Fruit fly (Drosophila melanogaster) whole organism, prepupa: Measurements from ENCODE around the gene Adck5.

Experiments
- Blimp-1 ChIP-seq: fragments of 200-800 bp; sonication (Bioruptor generic); optimal IDR thresholded peaks from 3 replicates; lab custom pipeline; 2017; ENCODE audit warnings: missing biosample characterization, missing genetic modification characterization, mild to moderate bottlenecking, moderate library complexity, missing genetic modification reagents
- CG11294 ChIP-seq: fragments of 200-800 bp; sonication (Bioruptor generic); IDR thresholded peaks from 2 replicates; pipeline ENCODE4 v1.3.6; 2022; ENCODE audit warnings: missing biosample characterization, missing genetic modification characterization
- CG11762 ChIP-seq: fragments of 200-800 bp; sonication (Bioruptor generic); optimal IDR thresholded peaks from 3 replicates; lab custom pipeline; 2016; ENCODE audit warnings: missing biosample characterization, missing genetic modification characterization; ENCODE audit not compliant: insufficient read depth
- CG15336 ChIP-seq: fragments of 200-800 bp; sonication (Bioruptor generic); IDR thresholded peaks from 2 replicates; pipeline ENCODE4 v1.3.6; 2022; ENCODE audit warnings: missing biosample characterization, missing genetic modification characterization
- CG1621 ChIP-seq: fragments of 200-800 bp; sonication (Bioruptor generic); optimal IDR thresholded peaks from 3 replicates; lab custom pipeline; 2018; ENCODE audit warnings: missing biosample characterization, mild to moderate bottlenecking, missing genetic modification characterization
- CG31627 ChIP-seq: fragments of 200-800 bp; sonication (Bioruptor generic); optimal IDR thresholded peaks from 3 replicates; lab custom pipeline; 2016; ENCODE audit warnings: missing biosample characterization, missing genetic modification characterization
- CG32006 ChIP-seq: fragments of 200-800 bp; sonication (Bioruptor generic); optimal IDR thresholded peaks from 3 replicates; lab custom pipeline; 2017; ENCODE audit warnings: missing biosample characterization, mild to moderate bottlenecking, missing genetic modification characterization
- CG34406 ChIP-seq: fragments of 200-800 bp; sonication (Bioruptor generic); optimal IDR thresholded peaks from 3 replicates; lab custom pipeline; 2016; ENCODE audit warnings: missing biosample characterization, missing genetic modification characterization
- CG3919 ChIP-seq: fragments of 200-800 bp; sonication (Bioruptor generic); optimal IDR thresholded peaks from 3 replicates; lab custom pipeline; 2016; ENCODE audit warnings: missing biosample characterization, missing genetic modification characterization
- CG4318 ChIP-seq: fragments of 200-800 bp; sonication (Bioruptor generic); optimal IDR thresholded peaks from 3 replicates; lab custom pipeline; 2017; ENCODE audit warnings: missing biosample characterization, mild to moderate bottlenecking, missing genetic modification characterization
- CG6163 ChIP-seq: fragments of 200-800 bp; sonication (Bioruptor generic); IDR thresholded peaks from 3 replicates; pipeline ENCODE4 v1.3.6; 2022; ENCODE audit warnings: missing biosample characterization, missing genetic modification characterization
- CG6276 ChIP-seq: fragments of 200-800 bp; sonication (Bioruptor generic); optimal IDR thresholded peaks from 2 replicates; lab custom pipeline; 2017; ENCODE audit warnings: missing biosample characterization, mild to moderate bottlenecking, missing genetic modification characterization
- CG7368 ChIP-seq: fragments of 200-800 bp; sonication (Bioruptor generic); optimal IDR thresholded peaks from 3 replicates; lab custom pipeline; 2016; ENCODE audit warnings: missing biosample characterization, missing genetic modification characterization
- CG8119 ChIP-seq: fragments of 200-800 bp; sonication (Bioruptor generic); IDR thresholded peaks from 3 replicates; pipeline ENCODE4 v1.3.6; 2022; ENCODE audit warnings: missing biosample characterization, missing genetic modification characterization
- CG8319 ChIP-seq: fragments of 200-800 bp; sonication (Bioruptor generic); optimal IDR thresholded peaks from 3 replicates; lab custom pipeline; 2016; ENCODE audit warnings: missing biosample characterization, missing genetic modification characterization
- CG8632 ChIP-seq: fragments of 200-800 bp; sonication (Bioruptor generic); optimal IDR thresholded peaks from 3 replicates; lab custom pipeline; 2016; ENCODE audit warnings: missing biosample characterization, missing genetic modification characterization
- CG9139 ChIP-seq: fragments of 200-800 bp; sonication (Bioruptor generic); optimal IDR thresholded peaks from 3 replicates; lab custom pipeline; 2017; ENCODE audit warnings: missing biosample characterization, mild to moderate bottlenecking, missing genetic modification characterization
- Eip78C ChIP-seq: fragments of 200-800 bp; sonication (Bioruptor generic); peaks from one replicate; lab custom pipeline; 2016; ENCODE audit warnings: missing biosample characterization, missing genetic modification characterization
- Eip93F ChIP-seq: fragments of 200-800 bp; sonication (Bioruptor generic); optimal IDR thresholded peaks from 2 replicates; lab custom pipeline; 2016; ENCODE audit warnings: missing biosample characterization, mild to moderate bottlenecking, missing genetic modification characterization
- Ets21C ChIP-seq: fragments of 200-800 bp; sonication (Bioruptor generic); optimal IDR thresholded peaks from 3 replicates; lab custom pipeline; 2016; ENCODE audit warnings: missing biosample characterization, missing genetic modification characterization
- Ets96B ChIP-seq: fragments of 200-800 bp; optimal IDR thresholded peaks from 2 replicates; lab custom pipeline; 2019; ENCODE audit warnings: missing biosample characterization, mild to moderate bottlenecking, missing genetic modification characterization, moderate library complexity
- Gug ChIP-seq: fragments of 200-800 bp; sonication (Bioruptor generic); IDR thresholded peaks from 2 replicates; pipeline ENCODE4 v1.3.6; 2022; ENCODE audit warnings: missing biosample characterization, missing genetic modification characterization
- Hr38 ChIP-seq: sonication (Bioruptor generic); optimal IDR thresholded peaks from 2 replicates; lab custom pipeline; 2016; ENCODE audit warnings: missing biosample characterization, missing genetic modification characterization
- Hr39 ChIP-seq: fragments of 200-800 bp; sonication (Bioruptor generic); optimal IDR thresholded peaks from 2 replicates; lab custom pipeline; 2016; ENCODE audit warnings: missing biosample characterization, missing genetic modification characterization
- Lpt ChIP-seq: fragments of 200-800 bp; sonication (Bioruptor generic); optimal IDR thresholded peaks from 3 replicates; lab custom pipeline; 2016; ENCODE audit warnings: missing biosample characterization, missing genetic modification characterization
- Met ChIP-seq: fragments of 200-800 bp; sonication (Bioruptor generic); optimal IDR thresholded peaks from 3 replicates; lab custom pipeline; 2016; ENCODE audit warnings: missing biosample characterization, missing genetic modification characterization
- OdsH ChIP-seq: fragments of 200-800 bp; sonication (Bioruptor generic); optimal IDR thresholded peaks from 3 replicates; lab custom pipeline; 2016; ENCODE audit warnings: missing biosample characterization, missing genetic modification characterization
- Sox102F ChIP-seq: fragments of 200-800 bp; sonication (Bioruptor generic); optimal IDR thresholded peaks from 2 replicates; lab custom pipeline; 2016; ENCODE audit warnings: missing biosample characterization, mild to moderate bottlenecking, missing genetic modification characterization
- Sox15 ChIP-seq: fragments of 200-800 bp; sonication (Bioruptor generic); optimal IDR thresholded peaks from 3 replicates; lab custom pipeline; 2016; ENCODE audit warnings: missing biosample characterization, missing genetic modification characterization
- achi ChIP-seq: fragments of 200-800 bp; sonication (Bioruptor generic); optimal IDR thresholded peaks from 3 replicates; lab custom pipeline; 2016; ENCODE audit warnings: missing biosample characterization, missing genetic modification characterization
- cyc ChIP-seq: fragments of 200-800 bp; sonication (Bioruptor generic); optimal IDR thresholded peaks from 3 replicates; lab custom pipeline; 2016; ENCODE audit warnings: missing biosample characterization, missing genetic modification characterization
- dac ChIP-seq: fragments of 200-800 bp; sonication (Bioruptor generic); optimal IDR thresholded peaks from 2 replicates; lab custom pipeline; 2017; ENCODE audit warnings: missing biosample characterization, mild to moderate bottlenecking, missing genetic modification characterization
- dsx ChIP-seq: fragments of 200-800 bp; optimal IDR thresholded peaks from 3 replicates; lab custom pipeline; 2019; ENCODE audit warnings: missing biosample characterization, mild to moderate bottlenecking, missing genetic modification characterization, moderate library complexity; ENCODE audit not compliant: poor library complexity, severe bottlenecking
- eg ChIP-seq: fragments of 200-800 bp; sonication (Bioruptor generic); IDR thresholded peaks from 3 replicates; pipeline ENCODE4 v1.3.6; 2022; ENCODE audit warnings: missing biosample characterization, missing genetic modification characterization
- esn ChIP-seq: fragments of 200-800 bp; sonication (Bioruptor generic); optimal IDR thresholded peaks from 2 replicates; lab custom pipeline; 2016; ENCODE audit warnings: missing biosample characterization, mild to moderate bottlenecking, missing genetic modification characterization, moderate library complexity
- pdm3 ChIP-seq: fragments of 200-800 bp; sonication (Bioruptor generic); optimal IDR thresholded peaks from 3 replicates; lab custom pipeline; 2016; ENCODE audit warnings: missing biosample characterization, missing genetic modification characterization
- svp ChIP-seq: fragments of 200-800 bp; sonication (Bioruptor generic); peaks from one replicate; lab custom pipeline; 2016; ENCODE audit warnings: missing biosample characterization, missing genetic modification characterization
- vri ChIP-seq: fragments of 200-800 bp; sonication (Bioruptor generic); optimal IDR thresholded peaks from 3 replicates; lab custom pipeline; 2016; ENCODE audit warnings: missing biosample characterization, mild to moderate bottlenecking, missing genetic modification characterization

Adck5 gene

DNA sequence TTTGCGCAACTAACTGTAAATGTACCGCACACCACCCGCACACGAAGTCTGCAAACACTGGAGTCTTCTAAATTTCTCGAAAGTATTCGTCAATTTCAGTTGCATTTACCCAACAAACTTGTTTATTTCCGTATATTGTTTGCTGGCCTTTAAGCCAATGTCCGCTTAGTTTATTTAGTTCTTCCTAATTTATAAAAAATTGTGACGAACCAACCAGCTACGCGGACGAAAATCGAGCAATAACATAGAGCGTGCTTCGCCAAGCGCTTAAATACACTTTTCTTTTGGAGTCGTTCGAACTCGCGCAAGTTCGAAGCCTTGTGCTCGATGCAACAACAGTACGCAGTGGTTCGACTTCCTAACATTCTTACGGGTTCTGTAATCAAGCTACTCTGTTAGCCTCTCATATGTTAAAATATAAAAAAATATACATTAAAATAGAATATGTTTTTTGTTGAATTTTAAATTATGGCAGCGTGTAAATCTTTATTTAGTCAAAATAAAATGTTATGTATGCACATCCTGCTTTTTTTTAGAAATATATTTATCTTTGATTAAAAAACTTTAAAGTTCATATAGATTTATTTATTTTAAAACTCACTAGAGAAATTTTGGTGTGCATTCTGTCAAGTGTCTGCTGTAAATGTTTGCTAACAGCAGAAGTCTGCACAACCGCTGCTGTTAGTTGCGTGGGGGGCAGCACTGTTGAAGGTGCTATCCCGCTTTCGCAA, 27.8 kb downstream of the Adck5 start, which contains the start of gene GlcAT-P (continued):
- TF ChIP-seq eg (GFP tag; lab: Robert Waterston, UW) = peak; percentile 84
- no peak for TF ChIP-seq CG7368 (GFP tag; lab: Kevin White, UChicago)
- TF ChIP-seq Met (GFP tag; lab: Kevin White, UChicago) = peak; percentile 50
- peak; percentile 33 for TF ChIP-seq cyc
- TF ChIP-seq pdm3 = peak; percentile 40
- peak; percentile 78 for TF ChIP-seq CG32006
- peak; percentile 60 for TF ChIP-seq achi (GFP tag; lab: Kevin White, UChicago)
- no peak for TF ChIP-seq CG1621

DNA sequence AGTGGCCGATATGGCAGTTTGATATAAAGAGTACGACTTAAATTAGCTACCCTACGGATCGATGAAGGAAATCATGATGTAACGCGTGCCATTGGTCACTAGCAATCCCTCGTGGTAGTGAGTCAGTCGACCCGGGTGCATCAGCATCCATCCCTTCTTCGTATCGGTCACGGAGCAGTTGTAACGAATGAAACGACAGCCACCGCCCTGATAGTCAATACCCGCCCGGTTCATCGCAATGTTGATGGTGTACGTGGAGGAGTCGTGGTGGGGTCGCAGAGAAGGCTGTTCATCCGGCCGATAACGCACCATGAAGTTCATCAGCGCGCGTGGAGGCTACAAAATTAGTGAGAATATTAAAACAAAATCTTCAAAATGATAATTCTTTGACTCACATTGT, 28.8 kb downstream of the Adck5 start:
- TF ChIP-seq svp (GFP tag; lab: Kevin White, UChicago) (peak; percentile 52), CG31627 (GFP tag; lab: Kevin White, UChicago) (no peak), CG9139 (GFP tag; lab: Kevin White, UChicago) (no peak), CG8319 (GFP tag; lab: Kevin White, UChicago) (no peak), CG4318 (no peak), Eip93F (GFP tag; lab: Kevin White, UChicago) (no peak), OdsH (GFP tag; lab: Kevin White, UChicago) (no peak)
- TF ChIP-seq, all 60 proteins: peak for 1

dm6 chr3L:11199320-11199719, 29.7 kb downstream of the Adck5 start, which contains the start of gene CG7607:
Gene CG7607, plus strand, starts transcription at chr3L:11199620.
- TF ChIP-seq CG32006 (no peak), CG11294 (GFP tag; lab: Robert Waterston, UW) (no peak), vri (GFP tag; lab: Kevin White, UChicago) (no peak), Lpt (GFP tag; lab: Kevin White, UChicago) (no peak), dsx (GFP tag; lab: Kevin White, UChicago) (peak; percentile 35)

dm6 chr3L:11201051-11201450, 31.4 kb downstream of the Adck5 start, which contains the start of gene nkt:
Gene nkt, plus strand, starts transcription at chr3L:11201351.
- no peak for TF ChIP-seq Hr39 (GFP tag; lab: Kevin White, UChicago)
- no peak for TF ChIP-seq CG6276 (GFP tag; lab: Kevin White, UChicago)
- no peak for TF ChIP-seq Gug (GFP tag; lab: Robert Waterston, UW)
- no peak for TF ChIP-seq Blimp-1 (GFP tag; lab: Kevin White, UChicago)
- no peak for TF ChIP-seq CG6163
- TF ChIP-seq CG31627 (GFP tag; lab: Kevin White, UChicago) = no peak
- TF ChIP-seq CG8632 (GFP tag; lab: Kevin White, UChicago) = no peak
- TF ChIP-seq Ets96B (tag; lab: Kevin White, UChicago) = no peak
- no peak for TF ChIP-seq CG15336 (GFP tag; lab: Robert Waterston, UW)
- TF ChIP-seq Met (GFP tag; lab: Kevin White, UChicago) = no peak
- TF ChIP-seq dac (GFP tag; lab: Kevin White, UChicago) = no peak
- no peak for TF ChIP-seq CG34406 (GFP tag; lab: Kevin White, UChicago)

DNA sequence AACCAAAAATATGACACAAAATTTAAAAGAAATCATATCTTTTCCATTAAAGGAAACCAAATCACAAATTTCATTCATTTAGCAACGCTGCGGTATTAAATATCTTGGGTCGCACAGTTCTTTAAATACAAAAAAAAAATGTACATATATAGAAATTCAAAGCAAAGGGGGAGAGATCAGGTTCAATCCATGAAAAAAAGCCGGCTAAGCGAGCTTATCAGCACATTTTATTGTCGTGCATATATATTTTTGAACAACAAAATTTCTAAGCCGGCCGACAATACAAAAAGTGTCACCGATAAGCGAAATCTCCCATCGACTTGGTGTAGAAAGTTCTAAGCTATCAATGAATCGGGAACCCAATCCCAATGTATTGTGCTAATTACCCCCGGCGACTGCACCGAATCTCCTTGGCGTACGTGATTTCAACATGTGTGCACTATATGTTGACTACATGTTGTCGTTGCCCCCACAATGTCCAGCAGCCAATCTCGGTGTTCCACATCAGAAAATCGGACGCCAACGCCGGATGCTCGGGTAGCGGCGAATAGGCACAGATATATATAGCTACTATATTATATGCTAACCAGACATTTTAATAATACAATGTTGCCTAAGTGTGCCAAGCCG, 34.3 kb downstream of the Adck5 start:
- TF ChIP-seq svp (GFP tag; lab: Kevin White, UChicago) (no peak), dsx (GFP tag; lab: Kevin White, UChicago) (peak; percentile 78), Ets21C (no peak)

DNA sequence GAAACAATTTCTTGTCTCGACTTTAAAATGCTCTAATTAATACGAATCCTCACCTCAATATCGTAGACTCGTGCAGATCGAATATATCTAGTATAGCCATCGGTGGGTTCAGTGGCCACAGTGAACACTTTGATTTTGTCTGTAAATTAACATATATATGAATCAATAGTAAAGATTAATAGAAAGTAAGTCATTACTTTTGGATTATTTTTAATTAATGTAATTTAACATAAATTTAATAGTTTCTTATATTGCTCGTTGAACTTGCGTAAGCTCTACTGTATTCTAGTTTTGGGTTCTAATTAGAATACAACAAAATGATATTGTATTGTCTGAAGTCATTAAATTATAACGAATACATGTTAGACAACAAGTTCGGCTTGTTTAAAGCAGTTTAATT, 35.2 kb downstream of the Adck5 start:
- no peak for TF ChIP-seq Hr38 (GFP tag; lab: Kevin White, UChicago)
- no peak for TF ChIP-seq Sox102F (GFP tag; lab: Kevin White, UChicago)
- no peak for TF ChIP-seq Ets96B (tag; lab: Kevin White, UChicago)
- TF ChIP-seq CG34406 (GFP tag; lab: Kevin White, UChicago) = no peak
- TF ChIP-seq CG11294 (GFP tag; lab: Robert Waterston, UW) = no peak
- no peak for TF ChIP-seq Ets21C
- TF ChIP-seq CG15336 (GFP tag; lab: Robert Waterston, UW) = peak; percentile 18; the same call in 1 of the 2 replicates
- TF ChIP-seq Sox15 (GFP tag; lab: Kevin White, UChicago) = no peak
- no peak for TF ChIP-seq esn (GFP tag; lab: Kevin White, UChicago)
- no peak for TF ChIP-seq cyc
- TF ChIP-seq eg (GFP tag; lab: Robert Waterston, UW) = 0 out of 3 replicates have a peak, but pooled peaks have one; percentile 11
- TF ChIP-seq CG11762 = no peak
- no peak for TF ChIP-seq CG3919 (GFP tag; lab: Kevin White, UChicago)
- 0 out of 3 replicates have a peak, but pooled peaks have one; percentile 20 for TF ChIP-seq CG8119 (GFP tag; lab: Robert Waterston, UW)
- no peak for TF ChIP-seq Met (GFP tag; lab: Kevin White, UChicago)
- TF ChIP-seq CG9139 (GFP tag; lab: Kevin White, UChicago) = no peak
- no peak for TF ChIP-seq pdm3
- TF ChIP-seq CG31627 (GFP tag; lab: Kevin White, UChicago) = no peak
- TF ChIP-seq Eip78C = no peak
